Fruit fly (Drosophila melanogaster) whole organism, prepupa: ENCODE results near the gene iav.
A peak's percentile ranks its signal among the peaks of the same experiment; 100 is the strongest.

Experiments used
- CG8632 ChIP-seq: fragments of 200-800 bp; sonication (Bioruptor generic); optimal IDR thresholded peaks from 3 replicates; lab custom pipeline; 2016; ENCODE audit warnings: missing biosample characterization, missing genetic modification characterization
- Eip78C ChIP-seq: fragments of 200-800 bp; sonication (Bioruptor generic); peaks from one replicate; lab custom pipeline; 2016; ENCODE audit warnings: missing biosample characterization, missing genetic modification characterization
- Met ChIP-seq: fragments of 200-800 bp; sonication (Bioruptor generic); optimal IDR thresholded peaks from 3 replicates; lab custom pipeline; 2016; ENCODE audit warnings: missing biosample characterization, missing genetic modification characterization

dm6 chrX:6853384-6853783, 39.6 kb downstream of the iav start:
- peak; percentile 69 for TF ChIP-seq Eip78C (GFP tag; lab: Kevin White, UChicago)
- no peak for TF ChIP-seq CG8632
- TF ChIP-seq Met = no peak
